Worm (Caenorhabditis elegans) whole organism, mixed stage, embryonic: ENCODE measurements around the gene Y56A3A.22.
A peak's percentile ranks its signal among the peaks of the same experiment; 100 is the strongest.

Experiments
- elt-3 ChIP-seq: fragments of 150-350 bp; optimal IDR thresholded peaks from 2 replicates; lab custom pipeline; 2014; ENCODE audit warnings: missing biosample characterization, missing genetic modification characterization
- flh-1 ChIP-seq: fragments of 200-800 bp; sonication (Bioruptor generic); optimal IDR thresholded peaks from 2 replicates; lab custom pipeline; 2018; ENCODE audit warnings: mild to moderate bottlenecking, missing genetic modification characterization, moderate library complexity, missing compliant biosample characterization
- hlh-1 ChIP-seq: fragments of 150-350 bp; optimal IDR thresholded peaks from 2 replicates; lab custom pipeline; 2014; ENCODE audit warnings: missing biosample characterization, missing genetic modification reagents, missing genetic modification characterization
- lin-13 ChIP-seq: fragments of 150-350 bp; optimal IDR thresholded peaks from 2 replicates; lab custom pipeline; 2014; ENCODE audit warnings: missing biosample characterization, missing genetic modification characterization
- nhr-12 ChIP-seq: fragments of 150-350 bp; optimal IDR thresholded peaks from 2 replicates; lab custom pipeline; 2014; ENCODE audit warnings: missing biosample characterization, missing genetic modification characterization
- pha-4 ChIP-seq: fragments of 150-350 bp; optimal IDR thresholded peaks from 2 replicates; lab custom pipeline; 2018; ENCODE audit warnings: missing biosample characterization, missing genetic modification reagents, missing genetic modification characterization
- snpc-4 ChIP-seq: fragments of 150-350 bp; optimal IDR thresholded peaks from 2 replicates; lab custom pipeline; 2014; ENCODE audit warnings: missing biosample characterization, missing genetic modification characterization
- zip-8 ChIP-seq: fragments of 150-350 bp; optimal IDR thresholded peaks from 2 replicates; lab custom pipeline; 2014; ENCODE audit warnings: missing biosample characterization, missing genetic modification characterization

DNA sequence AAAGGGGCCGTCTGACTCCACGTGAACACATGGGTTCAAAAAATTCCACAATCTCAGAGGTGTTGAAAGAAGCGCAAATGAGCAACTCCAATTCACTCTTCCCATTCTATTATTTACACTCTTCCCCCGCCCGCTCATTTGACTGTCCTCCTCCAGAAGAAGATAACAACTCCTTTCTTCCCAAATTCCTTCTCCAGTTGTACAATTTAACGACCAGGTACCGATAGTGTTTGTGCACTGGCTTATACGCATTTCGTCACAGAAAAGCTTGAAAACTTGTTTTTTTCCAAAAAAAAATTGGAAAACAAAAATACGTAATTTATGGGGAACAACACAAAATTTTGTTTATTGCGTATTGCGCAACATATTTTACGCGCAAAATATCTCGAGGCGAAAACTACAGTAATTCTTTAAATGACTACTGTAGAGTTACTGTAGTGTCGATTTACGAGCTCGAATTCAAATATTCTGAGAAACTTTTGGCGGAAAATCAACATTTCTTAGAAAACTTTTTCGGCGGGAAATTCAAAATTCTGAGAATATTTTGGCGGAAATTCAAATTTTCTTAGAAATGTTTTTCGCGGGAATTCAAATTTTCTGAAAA, 27.9 kb downstream of the Y56A3A.22 start:
- TF ChIP-seq nhr-12 (no peak), flh-1 (no peak), snpc-4 (tag; lab: Kevin White, UChicago) (no peak), lin-13 (tag; lab: Kevin White, UChicago) (no peak), zip-8 (peak; percentile 53), pha-4 (tag; lab: Kevin White, UChicago) (no peak), elt-3 (tag; lab: Kevin White, UChicago) (no peak), hlh-1 (tag; lab: Kevin White, UChicago) (no peak)
